Worm (Caenorhabditis elegans) whole organism, midembryonic: ENCODE data around the gene mes-6.

Experiments used
- T22C8.4 ChIP-seq: fragments of 200-800 bp; sonication (Bioruptor generic); IDR thresholded peaks from 2 replicates; pipeline ENCODE4 v1.3.6; 2022; ENCODE audit warnings: missing genetic modification characterization, missing compliant biosample characterization
- cog-1 ChIP-seq: sonication (generic microtip); optimal IDR thresholded peaks from 2 replicates; lab custom pipeline; 2016; ENCODE audit warnings: missing genetic modification characterization, missing compliant biosample characterization
- flt-1 ChIP-seq: fragments of 200-800 bp; sonication (Bioruptor generic); IDR thresholded peaks from 2 replicates; pipeline ENCODE4 v1.3.6; 2022; ENCODE audit warnings: missing genetic modification characterization, missing compliant biosample characterization
- klf-2 ChIP-seq: fragments of 200-800 bp; sonication (Bioruptor generic); conservative IDR thresholded peaks from 2 replicates; pipeline ENCODE4 v1.3.6; 2022; ENCODE audit warnings: missing genetic modification reagents, missing genetic modification characterization, missing compliant biosample characterization
- ref-1 ChIP-seq: fragments of 200-800 bp; sonication (Bioruptor generic); conservative IDR thresholded peaks from 2 replicates; pipeline ENCODE4 v1.3.6; 2022; ENCODE audit warnings: missing genetic modification reagents, missing genetic modification characterization, missing compliant biosample characterization

ce11 chrIV:8528345-8528744, 17.3 kb downstream of the mes-6 start:
- TF ChIP-seq flt-1: no peak
- no peak for TF ChIP-seq cog-1 (tag; lab: Kevin White, UChicago)
- no peak for TF ChIP-seq T22C8.4 (GFP tag; lab: Robert Waterston, UW)
- no peak for TF ChIP-seq ref-1 (GFP tag; lab: Robert Waterston, UW)
- no peak for TF ChIP-seq klf-2
